Worm (Caenorhabditis elegans) whole organism, mixed stage, embryonic: ENCODE data around the gene dsl-4.
A peak's percentile ranks its signal among the peaks of the same experiment; 100 is the strongest.

Source experiments
- M03D4.4 ChIP-seq: sonication (generic microtip); optimal IDR thresholded peaks from 2 replicates; lab custom pipeline; 2017; ENCODE audit warnings: mild to moderate bottlenecking, missing genetic modification characterization, missing compliant biosample characterization
- bed-3 ChIP-seq: fragments of 200-800 bp; sonication (Bioruptor generic); optimal IDR thresholded peaks from 3 replicates; lab custom pipeline; 2018; ENCODE audit warnings: mild to moderate bottlenecking, missing genetic modification characterization, moderate library complexity, missing compliant biosample characterization
- ceh-39 ChIP-seq: fragments of 150-350 bp; optimal IDR thresholded peaks from 2 replicates; lab custom pipeline; 2014; ENCODE audit warnings: missing biosample characterization, missing genetic modification characterization
- ceh-83 ChIP-seq: fragments of 200-800 bp; sonication (Bioruptor generic); optimal IDR thresholded peaks from 2 replicates; lab custom pipeline; 2018; ENCODE audit warnings: mild to moderate bottlenecking, missing genetic modification characterization, missing compliant biosample characterization
- ces-1 ChIP-seq: fragments of 150-350 bp; optimal IDR thresholded peaks from 2 replicates; lab custom pipeline; 2014; ENCODE audit warnings: missing biosample characterization, missing genetic modification reagents, missing genetic modification characterization
- cnd-1 ChIP-seq: fragments of 200-800 bp; sonication (Bioruptor generic); optimal IDR thresholded peaks from 2 replicates; lab custom pipeline; 2018; ENCODE audit warnings: mild to moderate bottlenecking, missing genetic modification characterization, missing compliant biosample characterization
- drap-1 ChIP-seq: fragments of 200-800 bp; sonication (Bioruptor generic); optimal IDR thresholded peaks from 3 replicates; lab custom pipeline; 2018; ENCODE audit warnings: mild to moderate bottlenecking, missing genetic modification characterization, missing compliant biosample characterization
- elt-1 ChIP-seq: sonication (generic microtip); optimal IDR thresholded peaks from 2 replicates; lab custom pipeline; 2017; ENCODE audit warnings: missing genetic modification characterization, mild to moderate bottlenecking, missing compliant biosample characterization, antibody characterized with exemption, moderate library complexity, borderline replicate concordance; ENCODE audit not compliant: insufficient read depth
- elt-3 ChIP-seq: fragments of 150-350 bp; optimal IDR thresholded peaks from 2 replicates; lab custom pipeline; 2014; ENCODE audit warnings: missing biosample characterization, missing genetic modification characterization
- flh-1 ChIP-seq: fragments of 200-800 bp; sonication (Bioruptor generic); optimal IDR thresholded peaks from 2 replicates; lab custom pipeline; 2018; ENCODE audit warnings: mild to moderate bottlenecking, missing genetic modification characterization, moderate library complexity, missing compliant biosample characterization
- ham-2 ChIP-seq: fragments of 200-800 bp; sonication (Bioruptor generic); optimal IDR thresholded peaks from 2 replicates; lab custom pipeline; 2018; ENCODE audit warnings: mild to moderate bottlenecking, missing genetic modification characterization, missing compliant biosample characterization
- hlh-1 ChIP-seq: fragments of 150-350 bp; optimal IDR thresholded peaks from 2 replicates; lab custom pipeline; 2014; ENCODE audit warnings: missing biosample characterization, missing genetic modification reagents, missing genetic modification characterization
- lin-13 ChIP-seq: fragments of 150-350 bp; optimal IDR thresholded peaks from 2 replicates; lab custom pipeline; 2014; ENCODE audit warnings: missing biosample characterization, missing genetic modification characterization
- lin-32 ChIP-seq: fragments of 200-800 bp; sonication (Bioruptor generic); optimal IDR thresholded peaks from 2 replicates; lab custom pipeline; 2018; ENCODE audit warnings: mild to moderate bottlenecking, missing genetic modification characterization, missing compliant biosample characterization
- lsy-2 ChIP-seq: fragments of 150-350 bp; optimal IDR thresholded peaks from 2 replicates; lab custom pipeline; 2014; ENCODE audit warnings: missing biosample characterization, missing genetic modification characterization
- mep-1 ChIP-seq: fragments of 150-350 bp; optimal IDR thresholded peaks from 2 replicates; lab custom pipeline; 2017; ENCODE audit warnings: missing biosample characterization, missing genetic modification reagents, missing genetic modification characterization, inconsistent platforms
- mls-2 ChIP-seq: sonication (generic microtip); optimal IDR thresholded peaks from 2 replicates; lab custom pipeline; 2016; ENCODE audit warnings: mild to moderate bottlenecking, missing genetic modification characterization, moderate library complexity, missing compliant biosample characterization
- nhr-12 ChIP-seq: fragments of 150-350 bp; optimal IDR thresholded peaks from 2 replicates; lab custom pipeline; 2014; ENCODE audit warnings: missing biosample characterization, missing genetic modification characterization
- nhr-2 ChIP-seq: fragments of 150-350 bp; optimal IDR thresholded peaks from 2 replicates; lab custom pipeline; 2014; ENCODE audit warnings: missing biosample characterization, missing genetic modification characterization
- nhr-237 ChIP-seq: fragments of 150-350 bp; optimal IDR thresholded peaks from 2 replicates; lab custom pipeline; 2014; ENCODE audit warnings: missing biosample characterization, missing genetic modification characterization
- nhr-28 ChIP-seq: fragments of 150-350 bp; optimal IDR thresholded peaks from 2 replicates; lab custom pipeline; 2014; ENCODE audit warnings: missing biosample characterization, missing genetic modification characterization
- nhr-76 ChIP-seq: sonication (generic microtip); optimal IDR thresholded peaks from 2 replicates; lab custom pipeline; 2017; ENCODE audit warnings: missing biosample characterization, missing genetic modification characterization
- pha-4 ChIP-seq: fragments of 150-350 bp; optimal IDR thresholded peaks from 2 replicates; lab custom pipeline; 2018; ENCODE audit warnings: missing biosample characterization, missing genetic modification reagents, missing genetic modification characterization
- sem-2 ChIP-seq: fragments of 200-800 bp; sonication (Bioruptor generic); optimal IDR thresholded peaks from 2 replicates; lab custom pipeline; 2018; ENCODE audit warnings: mild to moderate bottlenecking, missing genetic modification characterization, missing compliant biosample characterization
- snpc-4 ChIP-seq: fragments of 150-350 bp; optimal IDR thresholded peaks from 2 replicates; lab custom pipeline; 2014; ENCODE audit warnings: missing biosample characterization, missing genetic modification characterization
- sptf-1 ChIP-seq: sonication (generic microtip); optimal IDR thresholded peaks from 2 replicates; lab custom pipeline; 2017; ENCODE audit warnings: mild to moderate bottlenecking, missing genetic modification characterization, moderate library complexity, missing compliant biosample characterization
- tbx-8 ChIP-seq: fragments of 200-800 bp; sonication (Bioruptor generic); optimal IDR thresholded peaks from 2 replicates; lab custom pipeline; 2018; ENCODE audit warnings: mild to moderate bottlenecking, missing genetic modification characterization, moderate library complexity, missing compliant biosample characterization
- unc-120 ChIP-seq: sonication (generic microtip); optimal IDR thresholded peaks from 2 replicates; lab custom pipeline; 2017; ENCODE audit warnings: missing genetic modification characterization, missing compliant biosample characterization; ENCODE audit not compliant: poor library complexity, severe bottlenecking
- unc-39 ChIP-seq: fragments of 150-350 bp; optimal IDR thresholded peaks from 2 replicates; lab custom pipeline; 2014; ENCODE audit warnings: missing biosample characterization, missing genetic modification characterization
- unc-62 ChIP-seq: fragments of 150-350 bp; optimal IDR thresholded peaks from 2 replicates; lab custom pipeline; 2014; ENCODE audit warnings: missing biosample characterization, missing genetic modification reagents, missing genetic modification characterization
- ztf-11 ChIP-seq: fragments of 150-350 bp; optimal IDR thresholded peaks from 2 replicates; lab custom pipeline; 2014; ENCODE audit warnings: missing biosample characterization, missing genetic modification characterization

dsl-4 gene

ce11 chrX:14098618-14099118 is 8.5 kb downstream of the dsl-4 start, which contains the start of gene F16B12.4:
Gene F16B12.4, minus strand, starts transcription at chrX:14098668.
- TF ChIP-seq pha-4 (peak; percentile 14), unc-62 (GFP tag; lab: Kevin White, UChicago) (no peak), M03D4.4 (no peak)

ce11 chrX:14101986-14102385 is 11.8 kb downstream of the dsl-4 start, which contains the start of gene F16B12.6:
Gene F16B12.6, plus strand, starts transcription at chrX:14102316.
- TF ChIP-seq tbx-8 (GFP tag; lab: Kevin White, UChicago): peak; percentile 26
- TF ChIP-seq nhr-237: peak; percentile 57
- TF ChIP-seq M03D4.4: peak; percentile 21
- no peak for TF ChIP-seq elt-3 (tag; lab: Kevin White, UChicago)
- TF ChIP-seq pha-4: peak; percentile 93
- no peak for TF ChIP-seq cnd-1
- TF ChIP-seq ceh-39 (tag; lab: Kevin White, UChicago): peak; percentile 94
- TF ChIP-seq mls-2: peak; percentile 26
- TF ChIP-seq mep-1 (tag; lab: Kevin White, UChicago): peak; percentile 86
- TF ChIP-seq ham-2 (GFP tag; lab: Kevin White, UChicago): no peak
- TF ChIP-seq nhr-76 (tag; lab: Kevin White, UChicago): no peak
- peak; percentile 58 for TF ChIP-seq nhr-2 (tag; lab: Kevin White, UChicago)
- no peak for TF ChIP-seq ceh-83 (GFP tag; lab: Kevin White, UChicago)
- peak; percentile 39 for TF ChIP-seq ces-1
- TF ChIP-seq lin-13: peak; percentile 87
- TF ChIP-seq drap-1: peak; percentile 15
- peak; percentile 65 for TF ChIP-seq sptf-1 (tag; lab: Kevin White, UChicago)
- TF ChIP-seq hlh-1 (tag; lab: Kevin White, UChicago): peak; percentile 75
- peak; percentile 52 for TF ChIP-seq unc-62 (GFP tag; lab: Kevin White, UChicago)
- TF ChIP-seq unc-120 (tag; lab: Kevin White, UChicago): peak; percentile 32
- TF ChIP-seq lsy-2 (tag; lab: Kevin White, UChicago): peak; percentile 72
- no peak for TF ChIP-seq nhr-12 (tag; lab: Kevin White, UChicago)

ce11 chrX:14102474-14102873 is 12.3 kb downstream of the dsl-4 start:
- no peak for TF ChIP-seq hlh-1 (tag; lab: Kevin White, UChicago)
- TF ChIP-seq nhr-28: no peak
- TF ChIP-seq ces-1: no peak
- no peak for TF ChIP-seq lin-32 (GFP tag; lab: Kevin White, UChicago)
- no peak for TF ChIP-seq bed-3 (GFP tag; lab: Kevin White, UChicago)
- TF ChIP-seq nhr-12 (tag; lab: Kevin White, UChicago): no peak
- no peak for TF ChIP-seq pha-4
- TF ChIP-seq elt-1 (tag; lab: Kevin White, UChicago): no peak
- TF ChIP-seq nhr-237: no peak
- no peak for TF ChIP-seq sptf-1 (tag; lab: Kevin White, UChicago)
- no peak for TF ChIP-seq sem-2 (GFP tag; lab: Kevin White, UChicago)
- no peak for TF ChIP-seq lsy-2 (tag; lab: Kevin White, UChicago)
- no peak for TF ChIP-seq ztf-11 (tag; lab: Kevin White, UChicago)
- no peak for TF ChIP-seq mep-1 (tag; lab: Kevin White, UChicago)
- no peak for TF ChIP-seq snpc-4 (tag; lab: Kevin White, UChicago)

ce11 chrX:14108245-14108644 is 18.1 kb downstream of the dsl-4 start, which contains the start of gene F16B12.7:
Gene F16B12.7, plus strand, starts transcription at chrX:14108545.
- TF ChIP-seq mls-2 (no peak), unc-62 (GFP tag; lab: Kevin White, UChicago) (no peak), bed-3 (GFP tag; lab: Kevin White, UChicago) (no peak), nhr-237 (no peak), sptf-1 (tag; lab: Kevin White, UChicago) (no peak), pha-4 (no peak), lin-32 (GFP tag; lab: Kevin White, UChicago) (no peak), nhr-12 (tag; lab: Kevin White, UChicago) (no peak), unc-39 (tag; lab: Kevin White, UChicago) (no peak)

- TF ChIP-seq elt-1 (tag; lab: Kevin White, UChicago) (no peak), lin-32 (GFP tag; lab: Kevin White, UChicago) (no peak), ceh-83 (GFP tag; lab: Kevin White, UChicago) (no peak), lsy-2 (tag; lab: Kevin White, UChicago) (no peak), unc-62 (GFP tag; lab: Kevin White, UChicago) (no peak), flh-1 (no peak), ceh-39 (tag; lab: Kevin White, UChicago) (no peak), mls-2 (no peak)
Observed at ce11 chrX:14113347-14113746, 23.2 kb downstream of the dsl-4 start, which contains the start of gene nhr-281. Gene nhr-281, minus strand, starts transcription at chrX:14113447.
